1 fruit fly cellular context compared by ENCODE assay signal in the genomic region with DNA sequence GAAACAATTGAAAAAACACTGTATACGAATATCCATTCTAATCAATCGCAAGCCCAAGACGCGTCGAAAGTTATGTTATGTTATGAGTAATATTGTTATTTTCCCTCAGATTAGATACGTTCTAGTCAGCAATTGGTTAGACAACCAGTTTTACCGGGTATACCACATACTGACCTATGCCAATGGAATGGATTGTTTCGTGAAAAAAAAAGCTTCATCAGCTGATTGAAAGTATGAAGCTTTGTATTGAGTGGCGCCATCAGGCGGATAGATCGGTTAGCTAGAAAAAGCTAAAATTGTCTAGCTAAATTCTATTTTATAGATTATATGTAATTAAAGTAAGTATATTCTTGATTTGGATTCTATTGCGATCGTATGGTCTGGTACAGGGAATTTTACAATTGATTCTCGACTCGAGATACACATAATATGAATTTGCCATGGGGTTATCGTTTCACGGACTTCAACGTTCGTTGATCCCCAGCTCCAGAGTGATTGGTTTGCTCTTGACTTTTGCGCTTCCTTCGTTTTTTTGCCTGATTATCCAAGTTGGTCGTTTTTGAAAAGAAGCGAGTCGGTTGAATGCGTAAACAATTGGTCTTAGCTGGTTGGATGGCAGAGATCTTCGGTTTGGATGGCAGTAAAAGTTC.
TF ChIP-seq lines count a peak whose summit lies in the region.

A gene (minus strand): TSS at position 159 of the 650 bp plus-strand sequence.

TF ChIP-seq in whole organism, embryonic, 481 proteins besides CTCF, POLR2A, EP300 and RAD21 (continued from another document):
- TF ChIP-seq CG8281 (tag; optimal IDR thresholded peaks at IDR 0.05; lab: Kevin White, UChicago) (no peak), exex (tag; optimal IDR thresholded peaks at IDR 0.05; lab: Kevin White, UChicago) (peak; percentile 56), CG6791 (GFP tag; IDR thresholded peaks at IDR 0.05; lab: Robert Waterston, UW; ENCODE audit: partially characterized antibody) (no peak), crp (GFP tag; optimal IDR thresholded peaks at IDR 0.05; lab: Kevin White, UChicago) (peak in 1 of 2 experiments; percentile 81), HmgZ (tag; optimal IDR thresholded peaks at IDR 0.05; lab: Kevin White, UChicago) (peak; percentile 14), CG16813 (GFP tag; IDR thresholded peaks at IDR 0.05; lab: Robert Waterston, UW; ENCODE audit: partially characterized antibody) (no peak), Jarid2 (GFP tag; optimal IDR thresholded peaks at IDR 0.05; lab: Kevin White, UChicago) (no peak)
